Fruit fly (Drosophila melanogaster) whole organism, embryonic: ENCODE results near the gene CG4459.

Source experiments
- Adf1 ChIP-seq: fragments of 200-800 bp; sonication (Bioruptor generic); IDR thresholded peaks from 2 replicates; pipeline ENCODE4 v1.3.6; 2022; ENCODE audit warnings: missing biosample characterization, missing genetic modification characterization
- Asciz ChIP-seq: fragments of 200-800 bp; sonication (Bioruptor generic); optimal IDR thresholded peaks from 2 replicates; lab custom pipeline; 2017; ENCODE audit warnings: missing biosample characterization, mild to moderate bottlenecking, missing genetic modification characterization, missing genetic modification reagents
- Blimp-1 ChIP-seq: fragments of 200-800 bp; sonication (Bioruptor generic); optimal IDR thresholded peaks from 3 replicates; lab custom pipeline; 2018; ENCODE audit warnings: missing biosample characterization, missing genetic modification characterization, mild to moderate bottlenecking, moderate library complexity, missing genetic modification reagents
- CG10147 ChIP-seq: fragments of 200-800 bp; sonication (Bioruptor generic); optimal IDR thresholded peaks from 2 replicates; lab custom pipeline; 2019; ENCODE audit warnings: missing biosample characterization, mild to moderate bottlenecking, missing genetic modification characterization, moderate library complexity
- CG11085 ChIP-seq: fragments of 200-800 bp; sonication (Bioruptor generic); IDR thresholded peaks from 2 replicates; pipeline ENCODE4 v1.3.6; 2022; ENCODE audit warnings: missing biosample characterization, missing genetic modification characterization
- CG11456 ChIP-seq: fragments of 200-800 bp; sonication (Bioruptor generic); IDR thresholded peaks from 3 replicates; pipeline ENCODE4 v1.3.6; 2022; ENCODE audit warnings: missing biosample characterization, missing genetic modification characterization
- CG11504 ChIP-seq: fragments of 200-800 bp; sonication (Bioruptor generic); optimal IDR thresholded peaks from 3 replicates; lab custom pipeline; 2019; ENCODE audit warnings: missing biosample characterization, mild to moderate bottlenecking, missing genetic modification characterization, moderate library complexity
- CG11723 ChIP-seq: fragments of 200-800 bp; sonication (Bioruptor generic); optimal IDR thresholded peaks from 2 replicates; lab custom pipeline; 2017; ENCODE audit warnings: missing biosample characterization, mild to moderate bottlenecking, missing genetic modification characterization
- CG12391 ChIP-seq: fragments of 200-800 bp; sonication (Bioruptor generic); optimal IDR thresholded peaks from 3 replicates; lab custom pipeline; 2018; ENCODE audit warnings: missing biosample characterization, mild to moderate bottlenecking, missing genetic modification characterization, moderate library complexity
- CG13296 ChIP-seq: fragments of 200-800 bp; sonication (Bioruptor generic); optimal IDR thresholded peaks from 3 replicates; lab custom pipeline; 2018; ENCODE audit warnings: missing biosample characterization, mild to moderate bottlenecking, missing genetic modification characterization
- CG14441 ChIP-seq: fragments of 200-800 bp; sonication (Bioruptor generic); IDR thresholded peaks from 2 replicates; pipeline ENCODE4 v1.3.6; 2022; ENCODE audit warnings: missing biosample characterization, missing genetic modification characterization
- CG15479 ChIP-seq: fragments of 200-800 bp; sonication (Bioruptor generic); optimal IDR thresholded peaks from 3 replicates; lab custom pipeline; 2019; ENCODE audit warnings: missing biosample characterization, mild to moderate bottlenecking, missing genetic modification characterization, moderate library complexity
- CG17328 ChIP-seq: fragments of 200-800 bp; sonication (Bioruptor generic); IDR thresholded peaks from 2 replicates; pipeline ENCODE4 v1.3.6; 2022; ENCODE audit warnings: missing biosample characterization, missing genetic modification characterization
- CG17802 ChIP-seq: fragments of 200-800 bp; sonication (Bioruptor generic); optimal IDR thresholded peaks from 2 replicates; lab custom pipeline; 2018; ENCODE audit warnings: missing biosample characterization, mild to moderate bottlenecking, missing genetic modification characterization, moderate library complexity
- CG18619 ChIP-seq: fragments of 200-800 bp; sonication (Bioruptor generic); optimal IDR thresholded peaks from 3 replicates; lab custom pipeline; 2017; ENCODE audit warnings: missing biosample characterization, mild to moderate bottlenecking, missing genetic modification characterization
- CG18764 ChIP-seq: fragments of 200-800 bp; sonication (Bioruptor generic); optimal IDR thresholded peaks from 3 replicates; lab custom pipeline; 2016; ENCODE audit warnings: missing biosample characterization, missing genetic modification characterization
- CG31441 ChIP-seq: fragments of 200-800 bp; sonication (Bioruptor generic); IDR thresholded peaks from 2 replicates; pipeline ENCODE4 v1.3.6; 2022; ENCODE audit warnings: missing biosample characterization, missing genetic modification characterization
- CG3163 ChIP-seq: fragments of 200-800 bp; sonication (Bioruptor generic); optimal IDR thresholded peaks from 3 replicates; lab custom pipeline; 2016; ENCODE audit warnings: missing biosample characterization, missing genetic modification characterization
- CG34422 ChIP-seq: fragments of 200-800 bp; sonication (Bioruptor generic); IDR thresholded peaks from 3 replicates; pipeline ENCODE4 v1.3.6; 2022; ENCODE audit warnings: missing biosample characterization, missing genetic modification characterization
- CG3838 ChIP-seq: fragments of 200-800 bp; sonication (Bioruptor generic); optimal IDR thresholded peaks from 3 replicates; lab custom pipeline; 2016; ENCODE audit warnings: missing biosample characterization, missing genetic modification characterization
- CG3995 ChIP-seq: fragments of 200-800 bp; sonication (Bioruptor generic); optimal IDR thresholded peaks from 3 replicates; lab custom pipeline; 2016; ENCODE audit warnings: missing biosample characterization, missing genetic modification characterization
- CG4282 ChIP-seq: fragments of 200-800 bp; sonication (Bioruptor generic); optimal IDR thresholded peaks from 2 replicates; lab custom pipeline; 2016; ENCODE audit warnings: missing biosample characterization, missing genetic modification characterization
- CG6813 ChIP-seq: fragments of 200-800 bp; sonication (Bioruptor generic); optimal IDR thresholded peaks from 2 replicates; lab custom pipeline; 2017; ENCODE audit warnings: missing biosample characterization, missing genetic modification characterization, mild to moderate bottlenecking, moderate library complexity, missing genetic modification reagents
- CG8924 ChIP-seq: fragments of 200-800 bp; optimal IDR thresholded peaks from 3 replicates; lab custom pipeline; 2019; ENCODE audit warnings: missing biosample characterization, mild to moderate bottlenecking, missing genetic modification characterization, moderate library complexity
- Dek ChIP-seq: fragments of 200-800 bp; sonication (Bioruptor generic); optimal IDR thresholded peaks from 3 replicates; lab custom pipeline; 2019; ENCODE audit warnings: missing biosample characterization, mild to moderate bottlenecking, missing genetic modification characterization, moderate library complexity
- Dfd ChIP-seq, 2 experiments: fragments of >200 bp; optimal IDR thresholded peaks; 2 replicates each; lab custom pipeline; 2017; ENCODE audit warnings: missing biosample characterization in 2 of 2, missing genetic modification characterization in 2 of 2
- Gsc ChIP-seq: fragments of 200-800 bp; sonication (Bioruptor generic); IDR thresholded peaks from 2 replicates; pipeline ENCODE4 v1.3.6; 2022; ENCODE audit warnings: missing biosample characterization, missing genetic modification characterization
- HmgZ ChIP-seq: fragments of 200-800 bp; sonication (Bioruptor generic); optimal IDR thresholded peaks from 2 replicates; lab custom pipeline; 2018; ENCODE audit warnings: missing biosample characterization, mild to moderate bottlenecking, missing genetic modification characterization
- PHDP ChIP-seq: fragments of 200-800 bp; sonication (Bioruptor generic); optimal IDR thresholded peaks from 3 replicates; lab custom pipeline; 2018; ENCODE audit warnings: missing biosample characterization, mild to moderate bottlenecking, missing genetic modification characterization, moderate library complexity
- Six4 ChIP-seq: fragments of 200-800 bp; sonication (Bioruptor generic); optimal IDR thresholded peaks from 2 replicates; lab custom pipeline; 2016; ENCODE audit warnings: missing biosample characterization, missing genetic modification characterization
- Sox100B ChIP-seq: fragments of 200-800 bp; sonication (Bioruptor generic); optimal IDR thresholded peaks from 3 replicates; lab custom pipeline; 2018; ENCODE audit warnings: missing biosample characterization, mild to moderate bottlenecking, missing genetic modification characterization
- Spps ChIP-seq: fragments of 200-800 bp; sonication (Bioruptor generic); optimal IDR thresholded peaks from 2 replicates; lab custom pipeline; 2018; ENCODE audit warnings: missing biosample characterization, mild to moderate bottlenecking, missing genetic modification characterization
- Taf1 ChIP-seq: fragments of 200-800 bp; sonication (Bioruptor generic); IDR thresholded peaks from 2 replicates; pipeline ENCODE4 v1.3.6; 2022; ENCODE audit warnings: missing biosample characterization, missing genetic modification characterization
- ara ChIP-seq: fragments of 200-800 bp; sonication (Bioruptor generic); IDR thresholded peaks from 2 replicates; pipeline ENCODE4 v1.3.6; 2022; ENCODE audit warnings: missing biosample characterization, missing genetic modification characterization
- az2 ChIP-seq: fragments of 200-800 bp; sonication (Bioruptor generic); optimal IDR thresholded peaks from 3 replicates; lab custom pipeline; 2016; ENCODE audit warnings: missing biosample characterization, missing genetic modification characterization
- br ChIP-seq: fragments of >200 bp; optimal IDR thresholded peaks from 2 replicates; lab custom pipeline; 2017
- ci ChIP-seq: fragments of 200-800 bp; sonication (Bioruptor generic); IDR thresholded peaks from 3 replicates; pipeline ENCODE4 v1.3.6; 2022; ENCODE audit warnings: missing biosample characterization, missing genetic modification characterization
- crc ChIP-seq: fragments of 200-800 bp; sonication (Bioruptor generic); optimal IDR thresholded peaks from 2 replicates; lab custom pipeline; 2016; ENCODE audit warnings: missing biosample characterization, missing genetic modification characterization
- dysf ChIP-seq: fragments of 200-800 bp; sonication (Bioruptor generic); IDR thresholded peaks from 3 replicates; pipeline ENCODE4 v1.3.6; 2022; ENCODE audit warnings: missing biosample characterization, missing genetic modification characterization
- fd96Cb ChIP-seq: fragments of 200-800 bp; sonication (Bioruptor generic); optimal IDR thresholded peaks from 2 replicates; lab custom pipeline; 2018; ENCODE audit warnings: missing biosample characterization, mild to moderate bottlenecking, missing genetic modification characterization, moderate library complexity
- fu2 ChIP-seq: fragments of 200-800 bp; sonication (Bioruptor generic); optimal IDR thresholded peaks from 2 replicates; lab custom pipeline; 2016; ENCODE audit warnings: missing biosample characterization, missing genetic modification characterization
- grn ChIP-seq: fragments of 200-800 bp; sonication (Bioruptor generic); optimal IDR thresholded peaks from 3 replicates; lab custom pipeline; 2017; ENCODE audit warnings: missing biosample characterization, missing genetic modification characterization
- hbn ChIP-seq: fragments of 200-800 bp; sonication (Bioruptor generic); IDR thresholded peaks from 2 replicates; pipeline ENCODE4 v1.3.6; 2022; ENCODE audit warnings: missing biosample characterization, missing genetic modification characterization; ENCODE audit not compliant: partially characterized antibody
- kni ChIP-seq: fragments of 200-800 bp; sonication (Bioruptor generic); optimal IDR thresholded peaks from 3 replicates; lab custom pipeline; 2017; ENCODE audit warnings: mild to moderate bottlenecking, missing biosample characterization, missing genetic modification reagents, missing genetic modification characterization
- lbe ChIP-seq: fragments of 200-800 bp; sonication (Bioruptor generic); optimal IDR thresholded peaks from 2 replicates; lab custom pipeline; 2016; ENCODE audit warnings: missing biosample characterization, mild to moderate bottlenecking, missing genetic modification characterization
- lov ChIP-seq, 2 experiments: fragments of 200-800 bp in 1 of 2; fragments of >200 bp in 1 of 2; sonication (Bioruptor generic) in 1 of 2; IDR thresholded peaks in 1 of 2; optimal IDR thresholded peaks in 1 of 2; 2 replicates in 1 of 2; 3 replicates in 1 of 2; pipeline versions ENCODE4 v1.3.6 to Lab custom; 2017 to 2022; ENCODE audit warnings: missing biosample characterization in 1 of 2, missing genetic modification characterization in 1 of 2
- pros ChIP-seq: fragments of 200-800 bp; sonication (Bioruptor generic); optimal IDR thresholded peaks from 3 replicates; lab custom pipeline; 2019; ENCODE audit warnings: missing biosample characterization, mild to moderate bottlenecking, missing genetic modification characterization, moderate library complexity
- sima ChIP-seq: fragments of 200-800 bp; sonication (Bioruptor generic); optimal IDR thresholded peaks from 2 replicates; lab custom pipeline; 2016; ENCODE audit warnings: missing biosample characterization, missing genetic modification characterization
- sug ChIP-seq: fragments of 200-800 bp; optimal IDR thresholded peaks from 2 replicates; lab custom pipeline; 2019; ENCODE audit warnings: missing biosample characterization, mild to moderate bottlenecking, missing genetic modification characterization, moderate library complexity
- tll ChIP-seq, 2 experiments: fragments of 200-800 bp in 1 of 2; fragments of >200 bp in 1 of 2; sonication (Bioruptor generic) in 1 of 2; optimal IDR thresholded peaks; 2 replicates each; lab custom pipeline; 2017 to 2019; ENCODE audit warnings: missing biosample characterization in 2 of 2, missing genetic modification characterization in 2 of 2, mild to moderate bottlenecking in 1 of 2, moderate library complexity in 1 of 2

CG4459 gene

dm6 chr3R:19890340-19890998 is 38.0 kb downstream of the CG4459 start, which contains the start of gene CG4733 (continued):
- no peak for TF ChIP-seq Taf1 (GFP tag; lab: Robert Waterston, UW)
- TF ChIP-seq CG13296: no peak
- TF ChIP-seq Sox100B (GFP tag; lab: Kevin White, UChicago): peak; percentile 38
- TF ChIP-seq CG14441 (GFP tag; lab: Robert Waterston, UW): no peak
- no peak for TF ChIP-seq crc (GFP tag; lab: Kevin White, UChicago)
- TF ChIP-seq kni: no peak
- no peak for TF ChIP-seq tll (GFP tag; optimal IDR thresholded peaks at IDR 0.05; lab: Kevin White, UChicago)
- no peak for TF ChIP-seq pros (GFP tag; lab: Kevin White, UChicago)
- no peak for TF ChIP-seq fu2 (GFP tag; lab: Kevin White, UChicago)
- no peak for TF ChIP-seq CG6813 (GFP tag; lab: Kevin White, UChicago)
- TF ChIP-seq Six4 (GFP tag; lab: Kevin White, UChicago): no peak
- TF ChIP-seq Dek (tag; lab: Kevin White, UChicago): peak; percentile 19
- no peak for TF ChIP-seq CG18619 (GFP tag; lab: Kevin White, UChicago)
- no peak for TF ChIP-seq CG3838 (GFP tag; lab: Kevin White, UChicago)
- TF ChIP-seq HmgZ (tag; lab: Kevin White, UChicago): no peak
- no peak for TF ChIP-seq CG31441 (GFP tag; lab: Robert Waterston, UW)
- peak; percentile 74 for TF ChIP-seq Adf1
- TF ChIP-seq CG8924: no peak
- no peak for TF ChIP-seq lbe
- TF ChIP-seq az2 (GFP tag; lab: Kevin White, UChicago): peak; percentile 21
- no peak for TF ChIP-seq CG10147
- TF ChIP-seq CG17802 (tag; lab: Kevin White, UChicago): no peak
- TF ChIP-seq Spps (tag; lab: Kevin White, UChicago): no peak
- TF ChIP-seq PHDP (tag; lab: Kevin White, UChicago): peak; percentile 10
- no peak for TF ChIP-seq CG11456 (GFP tag; lab: Robert Waterston, UW)
- TF ChIP-seq CG3995: no peak
- TF ChIP-seq CG11723 (GFP tag; lab: Kevin White, UChicago): no peak
- peak; percentile 24 for TF ChIP-seq CG11504 (tag; lab: Kevin White, UChicago)
- TF ChIP-seq CG11085: no peak
- no peak for TF ChIP-seq CG4282 (GFP tag; lab: Kevin White, UChicago)
- no peak for TF ChIP-seq CG17328
- no peak for TF ChIP-seq CG34422
- no peak for TF ChIP-seq Asciz (GFP tag; lab: Kevin White, UChicago)
- no peak for TF ChIP-seq dysf (GFP tag; lab: Robert Waterston, UW)
- no peak for TF ChIP-seq ci (GFP tag; lab: Robert Waterston, UW)
- no peak for TF ChIP-seq Blimp-1 (GFP tag; lab: Kevin White, UChicago)
- no peak for TF ChIP-seq ara (GFP tag; lab: Robert Waterston, UW)
- no peak for TF ChIP-seq Gsc (GFP tag; lab: Robert Waterston, UW)
- no peak for TF ChIP-seq grn (GFP tag; lab: Kevin White, UChicago)
- TF ChIP-seq sug (tag; lab: Kevin White, UChicago): peak; percentile 58
- no peak for TF ChIP-seq Dfd (GFP tag; optimal IDR thresholded peaks at IDR 0.05; lab: Kevin White, UChicago)
- no peak for TF ChIP-seq br (lab: Kevin White, UChicago)
- no peak for TF ChIP-seq hbn
- no peak for TF ChIP-seq lov (optimal IDR thresholded peaks at IDR 0.05; lab: Kevin White, UChicago)
- no peak for TF ChIP-seq lov (GFP tag; IDR thresholded peaks at IDR 0.05; lab: Robert Waterston, UW)
- TF ChIP-seq CG3163 (GFP tag; lab: Kevin White, UChicago): no peak
- no peak for TF ChIP-seq sima
- no peak for TF ChIP-seq CG15479
- no peak for TF ChIP-seq fd96Cb (tag; lab: Kevin White, UChicago)
- no peak for TF ChIP-seq CG18764
- TF ChIP-seq CG12391 (tag; lab: Kevin White, UChicago): peak; percentile 18
